Fruit fly (Drosophila melanogaster) whole organism, embryonic: ENCODE measurements around the gene CG11356.
A peak's percentile ranks its signal among the peaks of the same experiment; 100 is the strongest.

Experiments
- Atf-2 ChIP-seq: fragments of 200-800 bp; sonication (Bioruptor generic); optimal IDR thresholded peaks from 2 replicates; lab custom pipeline; 2016; ENCODE audit warnings: missing biosample characterization, missing genetic modification characterization
- CG10979 ChIP-seq: fragments of 200-800 bp; sonication (Bioruptor generic); optimal IDR thresholded peaks from 2 replicates; lab custom pipeline; 2018; ENCODE audit warnings: missing biosample characterization, mild to moderate bottlenecking, missing genetic modification characterization, moderate library complexity
- CG11398 ChIP-seq: fragments of 200-800 bp; sonication (Bioruptor generic); optimal IDR thresholded peaks from 2 replicates; lab custom pipeline; 2016; ENCODE audit warnings: missing biosample characterization, missing genetic modification characterization
- CG11504 ChIP-seq: fragments of 200-800 bp; sonication (Bioruptor generic); optimal IDR thresholded peaks from 3 replicates; lab custom pipeline; 2019; ENCODE audit warnings: missing biosample characterization, mild to moderate bottlenecking, missing genetic modification characterization, moderate library complexity
- CG15073 ChIP-seq: fragments of 200-800 bp; sonication (Bioruptor generic); optimal IDR thresholded peaks from 2 replicates; lab custom pipeline; 2016; ENCODE audit warnings: missing biosample characterization, missing genetic modification characterization
- CG15479 ChIP-seq: fragments of 200-800 bp; sonication (Bioruptor generic); optimal IDR thresholded peaks from 3 replicates; lab custom pipeline; 2019; ENCODE audit warnings: missing biosample characterization, mild to moderate bottlenecking, missing genetic modification characterization, moderate library complexity
- CG16779 ChIP-seq: fragments of 200-800 bp; sonication (Bioruptor generic); IDR thresholded peaks from 2 replicates; pipeline ENCODE4 v1.3.6; 2022; ENCODE audit warnings: missing biosample characterization, missing genetic modification characterization
- CG17612 ChIP-seq: fragments of 200-800 bp; sonication (Bioruptor generic); IDR thresholded peaks from 2 replicates; pipeline ENCODE4 v1.3.6; 2022; ENCODE audit warnings: missing biosample characterization, missing genetic modification characterization
- CG18262 ChIP-seq: fragments of 200-800 bp; optimal IDR thresholded peaks from 3 replicates; lab custom pipeline; 2019; ENCODE audit warnings: missing biosample characterization, mild to moderate bottlenecking, missing genetic modification characterization, moderate library complexity
- CG1832 ChIP-seq: fragments of 200-800 bp; sonication (Bioruptor generic); optimal IDR thresholded peaks from 2 replicates; lab custom pipeline; 2017; ENCODE audit warnings: missing biosample characterization, mild to moderate bottlenecking, missing genetic modification characterization, inconsistent platforms
- CG2678 ChIP-seq: fragments of 200-800 bp; sonication (Bioruptor generic); optimal IDR thresholded peaks from 3 replicates; lab custom pipeline; 2019; ENCODE audit warnings: missing biosample characterization, mild to moderate bottlenecking, missing genetic modification characterization, moderate library complexity
- CG32772 ChIP-seq: fragments of 200-800 bp; sonication (Bioruptor generic); IDR thresholded peaks from 2 replicates; pipeline ENCODE4 v1.3.6; 2022; ENCODE audit warnings: missing biosample characterization, missing genetic modification characterization
- CG3995 ChIP-seq: fragments of 200-800 bp; sonication (Bioruptor generic); optimal IDR thresholded peaks from 3 replicates; lab custom pipeline; 2016; ENCODE audit warnings: missing biosample characterization, missing genetic modification characterization
- CG6175 ChIP-seq: fragments of 200-800 bp; sonication (Bioruptor generic); IDR thresholded peaks from 3 replicates; pipeline ENCODE4 v1.3.6; 2022; ENCODE audit warnings: missing biosample characterization, missing genetic modification characterization
- CG7963 ChIP-seq: fragments of 200-800 bp; sonication (Bioruptor generic); IDR thresholded peaks from 3 replicates; pipeline ENCODE4 v1.3.6; 2022; ENCODE audit warnings: missing biosample characterization, missing genetic modification characterization; ENCODE audit not compliant: partially characterized antibody
- CG9817 ChIP-seq: fragments of 200-800 bp; sonication (Bioruptor generic); optimal IDR thresholded peaks from 2 replicates; lab custom pipeline; 2018; ENCODE audit warnings: missing biosample characterization, mild to moderate bottlenecking, missing genetic modification characterization, moderate library complexity
- CHES-1-like ChIP-seq: fragments of 200-800 bp; sonication (Bioruptor generic); optimal IDR thresholded peaks from 2 replicates; lab custom pipeline; 2016; ENCODE audit warnings: missing biosample characterization, missing genetic modification characterization
- CkIIα-i1 ChIP-seq: fragments of 200-800 bp; sonication (Bioruptor generic); IDR thresholded peaks from 2 replicates; pipeline ENCODE4 v1.3.6; 2022; ENCODE audit warnings: missing biosample characterization, missing genetic modification characterization
- Dad ChIP-seq: fragments of 200-800 bp; sonication (Bioruptor generic); optimal IDR thresholded peaks from 3 replicates; lab custom pipeline; 2016; ENCODE audit warnings: missing biosample characterization, missing genetic modification characterization
- Dip2 ChIP-seq: fragments of 200-800 bp; sonication (Bioruptor generic); IDR thresholded peaks from 2 replicates; pipeline ENCODE4 v1.3.6; 2022; ENCODE audit warnings: missing biosample characterization, missing genetic modification characterization
- Doc2 ChIP-seq: fragments of 200-800 bp; sonication (Bioruptor generic); IDR thresholded peaks from 2 replicates; pipeline ENCODE4 v1.3.6; 2022; ENCODE audit warnings: missing biosample characterization, missing genetic modification characterization
- Eip74EF ChIP-seq, 2 experiments: fragments of 200-800 bp in 1 of 2; fragments of >200 bp in 1 of 2; sonication (Bioruptor generic) in 1 of 2; optimal IDR thresholded peaks; 2 replicates each; lab custom pipeline; 2017 to 2019; ENCODE audit warnings: missing biosample characterization in 2 of 2, missing genetic modification characterization in 2 of 2, mild to moderate bottlenecking in 1 of 2, moderate library complexity in 1 of 2
- Gug ChIP-seq: fragments of 200-800 bp; sonication (Bioruptor generic); IDR thresholded peaks from 4 replicates; pipeline ENCODE4 v1.3.6; 2022; ENCODE audit warnings: missing biosample characterization, missing genetic modification characterization
- Hsf ChIP-seq: fragments of 200-800 bp; sonication (Bioruptor generic); optimal IDR thresholded peaks from 3 replicates; lab custom pipeline; 2016; ENCODE audit warnings: missing biosample characterization, missing genetic modification characterization
- Kr ChIP-seq: fragments of 200-800 bp; sonication (Bioruptor generic); optimal IDR thresholded peaks from 2 replicates; lab custom pipeline; 2017; ENCODE audit warnings: missing biosample characterization, mild to moderate bottlenecking, missing genetic modification characterization
- Mes4 ChIP-seq: fragments of 200-800 bp; sonication (Bioruptor generic); optimal IDR thresholded peaks from 2 replicates; lab custom pipeline; 2016; ENCODE audit warnings: missing biosample characterization, missing genetic modification characterization
- NFAT ChIP-seq: fragments of 200-800 bp; sonication (Bioruptor generic); IDR thresholded peaks from 2 replicates; pipeline ENCODE4 v1.3.6; 2022; ENCODE audit warnings: missing biosample characterization, missing genetic modification characterization
- Xbp1 ChIP-seq: fragments of 200-800 bp; sonication (Bioruptor generic); optimal IDR thresholded peaks from 3 replicates; lab custom pipeline; 2016; ENCODE audit warnings: missing biosample characterization, mild to moderate bottlenecking, missing genetic modification characterization
- ash1 ChIP-seq: fragments of 200-800 bp; sonication (Bioruptor generic); optimal IDR thresholded peaks from 2 replicates; lab custom pipeline; 2018; ENCODE audit warnings: missing biosample characterization, mild to moderate bottlenecking, missing genetic modification characterization
- bowl ChIP-seq: fragments of 200-800 bp; sonication (Bioruptor generic); IDR thresholded peaks from 2 replicates; pipeline ENCODE4 v1.3.6; 2022; ENCODE audit warnings: missing biosample characterization, missing genetic modification characterization
- br ChIP-seq: fragments of >200 bp; optimal IDR thresholded peaks from 2 replicates; lab custom pipeline; 2017
- caup ChIP-seq: fragments of 200-800 bp; sonication (Bioruptor generic); optimal IDR thresholded peaks from 3 replicates; lab custom pipeline; 2017; ENCODE audit warnings: missing biosample characterization, mild to moderate bottlenecking, missing genetic modification characterization, moderate library complexity; ENCODE audit not compliant: severe bottlenecking
- dmrt11E ChIP-seq: fragments of 200-800 bp; sonication (Bioruptor generic); optimal IDR thresholded peaks from 3 replicates; lab custom pipeline; 2018; ENCODE audit warnings: missing biosample characterization, mild to moderate bottlenecking, missing genetic modification characterization, moderate library complexity
- fd64A ChIP-seq: fragments of 200-800 bp; sonication (Bioruptor generic); optimal IDR thresholded peaks from 3 replicates; lab custom pipeline; 2018; ENCODE audit warnings: missing biosample characterization, mild to moderate bottlenecking, missing genetic modification characterization
- fd96Cb ChIP-seq: fragments of 200-800 bp; sonication (Bioruptor generic); optimal IDR thresholded peaks from 2 replicates; lab custom pipeline; 2018; ENCODE audit warnings: missing biosample characterization, mild to moderate bottlenecking, missing genetic modification characterization, moderate library complexity
- gcm2 ChIP-seq: fragments of 200-800 bp; sonication (Bioruptor generic); optimal IDR thresholded peaks from 2 replicates; lab custom pipeline; 2016; ENCODE audit warnings: missing biosample characterization, missing genetic modification characterization
- gem ChIP-seq: fragments of 200-800 bp; sonication (Bioruptor generic); optimal IDR thresholded peaks from 2 replicates; lab custom pipeline; 2019; ENCODE audit warnings: missing biosample characterization, mild to moderate bottlenecking, missing genetic modification characterization, moderate library complexity
- grau ChIP-seq: fragments of 200-800 bp; optimal IDR thresholded peaks from 3 replicates; lab custom pipeline; 2019; ENCODE audit warnings: missing biosample characterization, mild to moderate bottlenecking, missing genetic modification characterization, moderate library complexity
- gsb-n ChIP-seq: fragments of 200-800 bp; sonication (Bioruptor generic); optimal IDR thresholded peaks from 3 replicates; lab custom pipeline; 2018; ENCODE audit warnings: missing biosample characterization, mild to moderate bottlenecking, missing genetic modification characterization
- klu ChIP-seq: fragments of 200-800 bp; sonication (Bioruptor generic); IDR thresholded peaks from 2 replicates; pipeline ENCODE4 v1.3.6; 2022; ENCODE audit warnings: missing biosample characterization, missing genetic modification characterization
- lab ChIP-seq: fragments of 200-800 bp; sonication (Bioruptor generic); optimal IDR thresholded peaks from 3 replicates; lab custom pipeline; 2017; ENCODE audit warnings: missing biosample characterization, missing genetic modification characterization, mild to moderate bottlenecking, moderate library complexity, missing genetic modification reagents
- nerfin-1 ChIP-seq: fragments of 200-800 bp; sonication (Bioruptor generic); optimal IDR thresholded peaks from 3 replicates; lab custom pipeline; 2019; ENCODE audit warnings: missing biosample characterization, mild to moderate bottlenecking, missing genetic modification characterization, moderate library complexity
- sc ChIP-seq, 3 experiments: fragments of >200 bp in 2 of 3; fragments of 200-800 bp in 1 of 3; sonication (Bioruptor generic) in 1 of 3; optimal IDR thresholded peaks; 2 replicates in 2 of 3; 3 replicates in 1 of 3; lab custom pipeline; 2017; ENCODE audit warnings: mild to moderate bottlenecking in 1 of 3, missing biosample characterization in 1 of 3, missing genetic modification characterization in 1 of 3, missing genetic modification reagents in 1 of 3
- sd ChIP-seq: fragments of 200-800 bp; sonication (Bioruptor generic); optimal IDR thresholded peaks from 3 replicates; lab custom pipeline; 2018; ENCODE audit warnings: missing biosample characterization, mild to moderate bottlenecking, missing genetic modification characterization, moderate library complexity
- sens ChIP-seq: fragments of 200-800 bp; sonication (Bioruptor generic); peaks from one replicate; lab custom pipeline; 2016; ENCODE audit warnings: missing biosample characterization, missing genetic modification characterization
- sqz ChIP-seq: fragments of 200-800 bp; sonication (Bioruptor generic); optimal IDR thresholded peaks from 3 replicates; lab custom pipeline; 2018; ENCODE audit warnings: missing biosample characterization, mild to moderate bottlenecking, missing genetic modification characterization
- tgo ChIP-seq: fragments of 200-800 bp; sonication (Bioruptor generic); IDR thresholded peaks from 3 replicates; pipeline ENCODE4 v1.3.6; 2022; ENCODE audit warnings: missing biosample characterization, missing genetic modification characterization
- tll ChIP-seq, 2 experiments: fragments of 200-800 bp in 1 of 2; fragments of >200 bp in 1 of 2; sonication (Bioruptor generic) in 1 of 2; optimal IDR thresholded peaks; 2 replicates each; lab custom pipeline; 2017 to 2019; ENCODE audit warnings: missing biosample characterization in 2 of 2, missing genetic modification characterization in 2 of 2, mild to moderate bottlenecking in 1 of 2, moderate library complexity in 1 of 2
- twi ChIP-seq: fragments of 200-800 bp; optimal IDR thresholded peaks from 2 replicates; lab custom pipeline; 2019; ENCODE audit warnings: missing biosample characterization, mild to moderate bottlenecking, missing genetic modification characterization, moderate library complexity
- tx ChIP-seq: fragments of 200-800 bp; sonication (Bioruptor generic); optimal IDR thresholded peaks from 2 replicates; lab custom pipeline; 2016; ENCODE audit warnings: missing biosample characterization, missing genetic modification characterization
- vfl ChIP-seq: fragments of 200-800 bp; sonication (Bioruptor generic); optimal IDR thresholded peaks from 2 replicates; lab custom pipeline; 2016; ENCODE audit warnings: missing biosample characterization, missing genetic modification characterization

Gene CG11356

dm6 chrX:12082244-12082643 is 21.4 kb downstream of the CG11356 start (continued):
- TF ChIP-seq CkIIα-i1 (GFP tag; lab: Robert Waterston, UW) (no peak), Dip2 (GFP tag; lab: Robert Waterston, UW) (no peak), sqz (GFP tag; lab: Kevin White, UChicago) (no peak), bowl (GFP tag; lab: Robert Waterston, UW) (no peak), Hsf (GFP tag; lab: Kevin White, UChicago) (no peak), gsb-n (tag; lab: Kevin White, UChicago) (no peak), CG17612 (GFP tag; lab: Robert Waterston, UW) (no peak), gem (tag; lab: Kevin White, UChicago) (peak; percentile 50), CG16779 (GFP tag; lab: Robert Waterston, UW) (no peak), tll (GFP tag; optimal IDR thresholded peaks at IDR 0.05; lab: Kevin White, UChicago) (no peak), sc (optimal IDR thresholded peaks at IDR 0.05; lab: Kevin White, UChicago) (no peak), sc (GFP tag; optimal IDR thresholded peaks at IDR 0.05; lab: Kevin White, UChicago) (no peak), Kr (GFP tag; lab: Kevin White, UChicago) (no peak), CG18262 (tag; lab: Kevin White, UChicago) (peak; percentile 22), sens (GFP tag; lab: Kevin White, UChicago) (peak; percentile 8), Dad (GFP tag; lab: Kevin White, UChicago) (no peak), CG9817 (tag; lab: Kevin White, UChicago) (no peak), CG15073 (GFP tag; lab: Kevin White, UChicago) (no peak), CG11398 (no peak), CG3995 (GFP tag; lab: Kevin White, UChicago) (no peak), Xbp1 (peak; percentile 18), Eip74EF (GFP tag; optimal IDR thresholded peaks at IDR 0.05; lab: Kevin White, UChicago) (no peak), Mes4 (GFP tag; lab: Kevin White, UChicago) (no peak), klu (GFP tag; lab: Robert Waterston, UW) (no peak), CG6175 (GFP tag; lab: Robert Waterston, UW) (no peak), CG1832 (GFP tag; lab: Kevin White, UChicago) (no peak), sd (tag; lab: Kevin White, UChicago) (no peak), CG2678 (tag; lab: Kevin White, UChicago) (peak; percentile 50), CG11504 (tag; lab: Kevin White, UChicago) (peak; percentile 54), ash1 (GFP tag; lab: Kevin White, UChicago) (no peak), tx (GFP tag; lab: Kevin White, UChicago) (no peak), CG15479 (GFP tag; lab: Kevin White, UChicago) (no peak), CG7963 (GFP tag; lab: Robert Waterston, UW) (no peak), br (lab: Kevin White, UChicago) (no peak), Gug (GFP tag; lab: Robert Waterston, UW) (no peak), twi (tag; lab: Kevin White, UChicago) (peak; percentile 54), dmrt11E (tag; lab: Kevin White, UChicago) (no peak), fd64A (GFP tag; lab: Kevin White, UChicago) (no peak), tgo (GFP tag; lab: Robert Waterston, UW) (0 out of 3 replicates have a peak, but pooled peaks have one; percentile 21), grau (tag; lab: Kevin White, UChicago) (peak; percentile 30), CG32772 (no peak), fd96Cb (tag; lab: Kevin White, UChicago) (peak; percentile 30), nerfin-1 (tag; lab: Kevin White, UChicago) (no peak), CG10979 (tag; lab: Kevin White, UChicago) (peak; percentile 30), vfl (GFP tag; lab: Kevin White, UChicago) (no peak), lab (GFP tag; lab: Kevin White, UChicago) (peak; percentile 41), caup (GFP tag; lab: Kevin White, UChicago) (no peak), CHES-1-like (GFP tag; lab: Kevin White, UChicago) (no peak), NFAT (GFP tag; lab: Robert Waterston, UW) (no peak), gcm2 (GFP tag; lab: Kevin White, UChicago) (no peak), Atf-2 (GFP tag; lab: Kevin White, UChicago) (no peak), Doc2 (no peak)
